Worm (Caenorhabditis elegans): Measurements from ENCODE around the gene npp-22.

ce11 chrV:11755848-11756247 is 22.6 kb upstream of the npp-22 start:
- TF ChIP-seq unc-39 (tag; optimal IDR thresholded peaks at IDR 0.05) (no peak), unc-62 (GFP tag; optimal IDR thresholded peaks at IDR 0.05) (no peak), ama-1 (optimal IDR thresholded peaks at IDR 0.05) (no peak), R02D3.7 (tag; optimal IDR thresholded peaks at IDR 0.05) (no peak), pqm-1 (tag; optimal IDR thresholded peaks at IDR 0.05) (peak; percentile 7), nhr-11 (tag; optimal IDR thresholded peaks at IDR 0.05) (no peak), tbx-2 (tag; optimal IDR thresholded peaks at IDR 0.05) (no peak), fkh-2 (tag; optimal IDR thresholded peaks at IDR 0.05) (no peak), lin-15B (tag; optimal IDR thresholded peaks at IDR 0.05) (no peak)
